Fruit fly (Drosophila melanogaster): ENCODE results near the gene Sap47.

Sap47 gene

dm6 chr3R:15965169-15965568 lies 30.3 kb downstream of the Sap47 start, which contains the start of the genes CG32856 and Rbf2 (continued):
- peak; percentile 59 for TF ChIP-seq CG8290 (GFP tag; optimal IDR thresholded peaks at IDR 0.05)
- peak in 1 of 2 experiments; percentile 82 for TF ChIP-seq CG8290 (tag; optimal IDR thresholded peaks at IDR 0.05)
- TF ChIP-seq CkIIα-i1 (GFP tag; IDR thresholded peaks at IDR 0.05), result no peak
- peak; percentile 15 for TF ChIP-seq CG17912 (GFP tag; optimal IDR thresholded peaks at IDR 0.05)
- peak; percentile 85 for TF ChIP-seq fd3F (GFP tag; optimal IDR thresholded peaks at IDR 0.05)
- no peak for TF ChIP-seq corto (GFP tag; optimal IDR thresholded peaks at IDR 0.05)
- TF ChIP-seq MBD-R2 (GFP tag; IDR thresholded peaks at IDR 0.05), result peak; percentile 91
- peak; percentile 90 for TF ChIP-seq Sox102F (GFP tag; optimal IDR thresholded peaks at IDR 0.05)
- TF ChIP-seq chif (GFP tag; optimal IDR thresholded peaks at IDR 0.05), result peak in 1 of 2 experiments; percentile 69
- no peak for TF ChIP-seq Lpt (GFP tag; optimal IDR thresholded peaks at IDR 0.05)
- TF ChIP-seq CG10565 (GFP tag; optimal IDR thresholded peaks at IDR 0.05), result no peak
- peak; percentile 90 for TF ChIP-seq CG15269 (tag; optimal IDR thresholded peaks at IDR 0.05)
- TF ChIP-seq Abd-B (GFP tag; optimal IDR thresholded peaks at IDR 0.05), result peak; percentile 92
- peak in 1 of 3 experiments; percentile 0 for TF ChIP-seq Stat92E (GFP tag; optimal IDR thresholded peaks at IDR 0.05)
- TF ChIP-seq HHEX (GFP tag; optimal IDR thresholded peaks at IDR 0.05), result no peak
- peak; percentile 74 for TF ChIP-seq slou (GFP tag; optimal IDR thresholded peaks at IDR 0.05)
- peak; percentile 61 for TF ChIP-seq CG10462 (GFP tag; optimal IDR thresholded peaks at IDR 0.05)
- no peak for TF ChIP-seq jumu (GFP tag; optimal IDR thresholded peaks at IDR 0.05)
- peak; percentile 29 for TF ChIP-seq pnt (GFP tag; optimal IDR thresholded peaks at IDR 0.05)
- TF ChIP-seq Kr (GFP tag; optimal IDR thresholded peaks at IDR 0.05), result peak; percentile 27
- peak; percentile 81 for TF ChIP-seq Camta (GFP tag; optimal IDR thresholded peaks at IDR 0.05)
- TF ChIP-seq Bgb (GFP tag; IDR thresholded peaks at IDR 0.05; ENCODE audit: partially characterized antibody), result peak; percentile 84
- peak; percentile 68 for TF ChIP-seq fu2 (GFP tag; optimal IDR thresholded peaks at IDR 0.05)
- TF ChIP-seq CG3847 (GFP tag; IDR thresholded peaks at IDR 0.05), result peak; percentile 91
- peak; percentile 69 for TF ChIP-seq wek (GFP tag; optimal IDR thresholded peaks at IDR 0.05)
- peak; percentile 86; the same call in 2 of the 3 replicates for TF ChIP-seq Opbp (GFP tag; IDR thresholded peaks at IDR 0.05; ENCODE audit: partially characterized antibody)
- peak; percentile 84 for TF ChIP-seq Dek (tag; optimal IDR thresholded peaks at IDR 0.05)
- peak; percentile 52 for TF ChIP-seq CG2712 (tag; optimal IDR thresholded peaks at IDR 0.05)
- TF ChIP-seq Doc3 (GFP tag; IDR thresholded peaks at IDR 0.05; ENCODE audit: partially characterized antibody), result peak; percentile 48; the same call in 1 of the 3 replicates
- peak; percentile 94 for TF ChIP-seq slbo (GFP tag; IDR thresholded peaks at IDR 0.05)
- TF ChIP-seq ftz-f1 (GFP tag; optimal IDR thresholded peaks at IDR 0.05), result peak; percentile 25
- TF ChIP-seq Antp (GFP tag; optimal IDR thresholded peaks at IDR 0.05), result peak; percentile 50
- no peak for TF ChIP-seq CG32772 (GFP tag; IDR thresholded peaks at IDR 0.05)
- peak; percentile 84 for TF ChIP-seq Dip3 (GFP tag; optimal IDR thresholded peaks at IDR 0.05)
- TF ChIP-seq Awh (GFP tag; IDR thresholded peaks at IDR 0.05), result no peak
- no peak for TF ChIP-seq CG11093 (GFP tag; IDR thresholded peaks at IDR 0.05)
- TF ChIP-seq CG7928 (GFP tag; optimal IDR thresholded peaks at IDR 0.05), result no peak
- TF ChIP-seq E2f2 (GFP tag; IDR thresholded peaks at IDR 0.05), result peak; percentile 91
- TF ChIP-seq CG17829 (tag; optimal IDR thresholded peaks at IDR 0.05), result peak; percentile 58

DNA sequence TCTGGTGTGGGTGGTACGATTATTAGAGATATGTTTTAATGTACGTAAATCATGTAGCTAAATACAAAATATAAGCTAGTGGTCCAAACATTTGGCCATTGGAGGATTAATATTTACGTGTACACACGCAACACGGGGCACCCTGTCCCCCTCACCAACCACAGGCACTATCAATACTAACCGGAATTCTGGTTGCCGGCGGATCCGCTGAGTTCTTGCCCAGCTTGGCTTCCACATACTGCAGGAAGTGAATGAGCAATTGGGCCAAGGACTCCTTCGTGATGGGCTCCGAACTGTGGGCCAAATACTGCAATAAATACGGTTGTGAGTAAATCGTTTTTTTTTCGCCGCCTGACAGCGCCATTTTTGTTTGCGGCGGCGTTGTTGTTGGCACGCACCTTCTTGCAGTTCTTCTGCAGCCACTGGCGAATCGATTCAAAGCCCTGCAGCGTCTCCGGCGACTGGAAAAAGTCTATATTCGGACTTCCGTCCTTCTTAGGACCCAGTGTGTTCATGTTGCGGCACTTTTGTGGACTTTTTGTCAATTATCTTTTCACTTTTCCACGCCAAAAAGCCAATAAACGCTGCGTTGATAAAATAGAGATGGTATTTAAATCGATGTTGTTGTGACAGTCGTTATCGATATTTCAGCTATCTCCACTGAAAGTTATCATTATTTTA lies 37.5 kb downstream of the Sap47 start, which contains the start of gene mor:
mor (minus strand) TSS at position 616 of the 681 bp plus-strand sequence.
- TF ChIP-seq CoRest (tag; optimal IDR thresholded peaks at IDR 0.05) (no peak), tll (GFP tag; optimal IDR thresholded peaks at IDR 0.05) (peak in 1 of 2 experiments; percentile 39), Bteb2 (GFP tag; optimal IDR thresholded peaks at IDR 0.05) (no peak), CG17385 (GFP tag; optimal IDR thresholded peaks at IDR 0.05) (peak; percentile 29), CHES-1-like (GFP tag; optimal IDR thresholded peaks at IDR 0.05) (peak; percentile 53), CG6654 (GFP tag; optimal IDR thresholded peaks at IDR 0.05) (no peak), cad (GFP tag; optimal IDR thresholded peaks at IDR 0.05) (peak; percentile 67), MESR4 (GFP tag; optimal IDR thresholded peaks at IDR 0.05) (peak; percentile 37), nom (GFP tag; optimal IDR thresholded peaks at IDR 0.05) (peak; percentile 26), CkIIα-i1 (GFP tag; IDR thresholded peaks at IDR 0.05) (no peak), CG5245 (GFP tag; optimal IDR thresholded peaks at IDR 0.05) (no peak), Sin3A (optimal IDR thresholded peaks at IDR 0.05) (peak; percentile 94), CG10366 (GFP tag; IDR thresholded peaks at IDR 0.05) (no peak), Med (GFP tag) (peak; percentile 74)

Measured in whole organism, embryonic.